Fruit fly (Drosophila melanogaster) whole organism, embryonic: ENCODE results near the gene CG4278.
A peak's percentile ranks its signal among the peaks of the same experiment; 100 is the strongest.

Experiments
- ATbp ChIP-seq: fragments of 200-800 bp; sonication (Bioruptor generic); optimal IDR thresholded peaks from 2 replicates; lab custom pipeline; 2017; ENCODE audit warnings: missing biosample characterization, mild to moderate bottlenecking, missing genetic modification characterization, missing genetic modification reagents
- Asciz ChIP-seq: fragments of 200-800 bp; sonication (Bioruptor generic); optimal IDR thresholded peaks from 2 replicates; lab custom pipeline; 2017; ENCODE audit warnings: missing biosample characterization, mild to moderate bottlenecking, missing genetic modification characterization, missing genetic modification reagents
- CG10366 ChIP-seq: fragments of 200-800 bp; sonication (Bioruptor generic); IDR thresholded peaks from 2 replicates; pipeline ENCODE4 v1.3.6; 2022; ENCODE audit warnings: missing biosample characterization, missing genetic modification characterization
- CG1233 ChIP-seq: fragments of 200-800 bp; sonication (Bioruptor generic); optimal IDR thresholded peaks from 4 replicates; lab custom pipeline; 2018; ENCODE audit warnings: missing biosample characterization, mild to moderate bottlenecking, missing genetic modification characterization
- CG13296 ChIP-seq: fragments of 200-800 bp; sonication (Bioruptor generic); optimal IDR thresholded peaks from 3 replicates; lab custom pipeline; 2018; ENCODE audit warnings: missing biosample characterization, mild to moderate bottlenecking, missing genetic modification characterization
- CG14050 ChIP-seq: fragments of 200-800 bp; sonication (Bioruptor generic); IDR thresholded peaks from 3 replicates; pipeline ENCODE4 v1.3.6; 2022; ENCODE audit warnings: missing biosample characterization, missing genetic modification characterization
- CG17361 ChIP-seq: fragments of 200-800 bp; sonication (Bioruptor generic); IDR thresholded peaks from 3 replicates; pipeline ENCODE4 v1.3.6; 2022; ENCODE audit warnings: missing biosample characterization, missing genetic modification characterization
- CG18599 ChIP-seq: fragments of 200-800 bp; sonication (Bioruptor generic); optimal IDR thresholded peaks from 3 replicates; lab custom pipeline; 2017; ENCODE audit warnings: missing biosample characterization, missing genetic modification characterization, mild to moderate bottlenecking, moderate library complexity, missing genetic modification reagents
- CG2199 ChIP-seq: fragments of 200-800 bp; sonication (Bioruptor generic); IDR thresholded peaks from 3 replicates; pipeline ENCODE4 v1.3.6; 2022; ENCODE audit warnings: missing biosample characterization, missing genetic modification characterization
- CG3065 ChIP-seq: fragments of 200-800 bp; sonication (Bioruptor generic); optimal IDR thresholded peaks from 2 replicates; lab custom pipeline; 2016; ENCODE audit warnings: missing biosample characterization, missing genetic modification characterization
- CG4282 ChIP-seq: fragments of 200-800 bp; sonication (Bioruptor generic); optimal IDR thresholded peaks from 2 replicates; lab custom pipeline; 2016; ENCODE audit warnings: missing biosample characterization, missing genetic modification characterization
- CG4328 ChIP-seq: fragments of 200-800 bp; sonication (Bioruptor generic); optimal IDR thresholded peaks from 3 replicates; lab custom pipeline; 2017; ENCODE audit warnings: missing biosample characterization, missing genetic modification reagents, missing genetic modification characterization
- CG5245 ChIP-seq: fragments of 200-800 bp; sonication (Bioruptor generic); optimal IDR thresholded peaks from 3 replicates; lab custom pipeline; 2016; ENCODE audit warnings: missing biosample characterization, missing genetic modification characterization
- CG5953 ChIP-seq: fragments of 200-800 bp; sonication (Bioruptor generic); IDR thresholded peaks from 2 replicates; pipeline ENCODE4 v1.3.6; 2022; ENCODE audit warnings: missing biosample characterization, missing genetic modification characterization
- CG6683 ChIP-seq: fragments of 200-800 bp; sonication (Bioruptor generic); optimal IDR thresholded peaks from 2 replicates; lab custom pipeline; 2017; ENCODE audit warnings: missing biosample characterization, mild to moderate bottlenecking, missing genetic modification characterization, missing genetic modification reagents
- CG7928 ChIP-seq: fragments of 200-800 bp; sonication (Bioruptor generic); optimal IDR thresholded peaks from 2 replicates; lab custom pipeline; 2017; ENCODE audit warnings: missing biosample characterization, mild to moderate bottlenecking, missing genetic modification characterization
- CG8765 ChIP-seq: fragments of 200-800 bp; sonication (Bioruptor generic); IDR thresholded peaks from 2 replicates; pipeline ENCODE4 v1.3.6; 2022; ENCODE audit warnings: missing biosample characterization, missing genetic modification characterization
- CG9876 ChIP-seq: fragments of 200-800 bp; sonication (Bioruptor generic); optimal IDR thresholded peaks from 2 replicates; lab custom pipeline; 2016; ENCODE audit warnings: missing biosample characterization, missing genetic modification characterization
- CTCF ChIP-seq: fragments of 200-800 bp; sonication (Bioruptor generic); optimal IDR thresholded peaks from 2 replicates; lab custom pipeline; 2017; ENCODE audit warnings: missing biosample characterization, mild to moderate bottlenecking, missing genetic modification characterization, moderate library complexity
- CoRest ChIP-seq: fragments of 200-800 bp; sonication (Bioruptor generic); optimal IDR thresholded peaks from 3 replicates; lab custom pipeline; 2018; ENCODE audit warnings: missing biosample characterization, mild to moderate bottlenecking, missing genetic modification characterization, moderate library complexity
- Deaf1 ChIP-seq: fragments of 200-800 bp; optimal IDR thresholded peaks from 3 replicates; lab custom pipeline; 2019; ENCODE audit warnings: missing biosample characterization, mild to moderate bottlenecking, missing genetic modification characterization, moderate library complexity
- Gug ChIP-seq: fragments of 200-800 bp; sonication (Bioruptor generic); IDR thresholded peaks from 4 replicates; pipeline ENCODE4 v1.3.6; 2022; ENCODE audit warnings: missing biosample characterization, missing genetic modification characterization
- H2.0 ChIP-seq: fragments of 200-800 bp; sonication (Bioruptor generic); IDR thresholded peaks from 2 replicates; pipeline ENCODE4 v1.3.6; 2022; ENCODE audit warnings: missing biosample characterization, missing genetic modification characterization
- HmgD ChIP-seq: fragments of 200-800 bp; sonication (Bioruptor generic); optimal IDR thresholded peaks from 3 replicates; lab custom pipeline; 2016; ENCODE audit warnings: missing biosample characterization, missing genetic modification characterization
- HmgZ ChIP-seq: fragments of 200-800 bp; sonication (Bioruptor generic); optimal IDR thresholded peaks from 2 replicates; lab custom pipeline; 2018; ENCODE audit warnings: missing biosample characterization, mild to moderate bottlenecking, missing genetic modification characterization
- Hmx ChIP-seq: fragments of 200-800 bp; sonication (Bioruptor generic); optimal IDR thresholded peaks from 2 replicates; lab custom pipeline; 2016; ENCODE audit warnings: missing biosample characterization, missing genetic modification characterization
- Hr78 ChIP-seq, 2 experiments: fragments of 200-800 bp in 1 of 2; fragments of >200 bp in 1 of 2; sonication (Bioruptor generic) in 1 of 2; optimal IDR thresholded peaks; 2 replicates each; lab custom pipeline; 2017 to 2019; ENCODE audit warnings: missing biosample characterization in 2 of 2, missing genetic modification characterization in 2 of 2, mild to moderate bottlenecking in 1 of 2, moderate library complexity in 1 of 2
- NC2α ChIP-seq: fragments of 200-800 bp; sonication (Bioruptor generic); optimal IDR thresholded peaks from 2 replicates; lab custom pipeline; 2016; ENCODE audit warnings: missing biosample characterization, missing genetic modification characterization
- Oli ChIP-seq: fragments of 200-800 bp; sonication (Bioruptor generic); optimal IDR thresholded peaks from 2 replicates; lab custom pipeline; 2018; ENCODE audit warnings: missing biosample characterization, mild to moderate bottlenecking, missing genetic modification characterization, moderate library complexity
- Ravus ChIP-seq: fragments of 200-800 bp; sonication (Bioruptor generic); IDR thresholded peaks from 2 replicates; pipeline ENCODE4 v1.3.6; 2022; ENCODE audit warnings: missing biosample characterization, missing genetic modification characterization
- Xbp1 ChIP-seq: fragments of 200-800 bp; sonication (Bioruptor generic); optimal IDR thresholded peaks from 3 replicates; lab custom pipeline; 2016; ENCODE audit warnings: missing biosample characterization, mild to moderate bottlenecking, missing genetic modification characterization
- ab ChIP-seq: fragments of 200-800 bp; sonication (Bioruptor generic); optimal IDR thresholded peaks from 2 replicates; lab custom pipeline; 2016; ENCODE audit warnings: missing biosample characterization, missing genetic modification characterization
- aop ChIP-seq: fragments of 200-800 bp; sonication (Bioruptor generic); IDR thresholded peaks from 2 replicates; pipeline ENCODE4 v1.3.6; 2022; ENCODE audit warnings: missing biosample characterization, missing genetic modification characterization
- ase ChIP-seq: fragments of 200-800 bp; sonication (Bioruptor generic); IDR thresholded peaks from 3 replicates; pipeline ENCODE4 v1.3.6; 2022; ENCODE audit warnings: missing biosample characterization, missing genetic modification characterization
- crc ChIP-seq: fragments of 200-800 bp; sonication (Bioruptor generic); optimal IDR thresholded peaks from 2 replicates; lab custom pipeline; 2016; ENCODE audit warnings: missing biosample characterization, missing genetic modification characterization
- dan ChIP-seq: fragments of 200-800 bp; sonication (Bioruptor generic); IDR thresholded peaks from 2 replicates; pipeline ENCODE4 v1.3.6; 2022; ENCODE audit warnings: missing biosample characterization, missing genetic modification characterization
- dm ChIP-seq: fragments of 200-800 bp; sonication (Bioruptor generic); optimal IDR thresholded peaks from 3 replicates; lab custom pipeline; 2016; ENCODE audit warnings: missing biosample characterization, missing genetic modification characterization
- ewg ChIP-seq: fragments of 200-800 bp; sonication (Bioruptor generic); optimal IDR thresholded peaks from 3 replicates; lab custom pipeline; 2017; ENCODE audit warnings: mild to moderate bottlenecking, missing biosample characterization, missing genetic modification reagents, missing genetic modification characterization
- fd3F ChIP-seq: fragments of 200-800 bp; sonication (Bioruptor generic); optimal IDR thresholded peaks from 2 replicates; lab custom pipeline; 2018; ENCODE audit warnings: missing biosample characterization, mild to moderate bottlenecking, missing genetic modification characterization, moderate library complexity
- fd64A ChIP-seq: fragments of 200-800 bp; sonication (Bioruptor generic); optimal IDR thresholded peaks from 3 replicates; lab custom pipeline; 2018; ENCODE audit warnings: missing biosample characterization, mild to moderate bottlenecking, missing genetic modification characterization
- fru ChIP-seq: fragments of >200 bp; optimal IDR thresholded peaks from 2 replicates; lab custom pipeline; 2017
- gem ChIP-seq: fragments of 200-800 bp; sonication (Bioruptor generic); optimal IDR thresholded peaks from 2 replicates; lab custom pipeline; 2019; ENCODE audit warnings: missing biosample characterization, mild to moderate bottlenecking, missing genetic modification characterization, moderate library complexity
- ham ChIP-seq: fragments of 200-800 bp; sonication (Bioruptor generic); IDR thresholded peaks from 2 replicates; pipeline ENCODE4 v1.3.6; 2022; ENCODE audit warnings: missing biosample characterization, missing genetic modification characterization
- ind ChIP-seq: fragments of 200-800 bp; sonication (Bioruptor generic); optimal IDR thresholded peaks from 3 replicates; lab custom pipeline; 2016; ENCODE audit warnings: missing biosample characterization, missing genetic modification characterization
- knrl ChIP-seq: fragments of 200-800 bp; sonication (Bioruptor generic); IDR thresholded peaks from 3 replicates; pipeline ENCODE4 v1.3.6; 2022; ENCODE audit warnings: missing biosample characterization, missing genetic modification characterization; ENCODE audit not compliant: partially characterized antibody
- nerfin-2 ChIP-seq: fragments of 200-800 bp; sonication (Bioruptor generic); IDR thresholded peaks from 2 replicates; pipeline ENCODE4 v1.3.6; 2022; ENCODE audit warnings: missing biosample characterization, missing genetic modification characterization; ENCODE audit not compliant: partially characterized antibody
- sim ChIP-seq: fragments of 200-800 bp; sonication (Bioruptor generic); IDR thresholded peaks from 2 replicates; pipeline ENCODE4 v1.3.6; 2022; ENCODE audit warnings: missing biosample characterization, missing genetic modification characterization
- sima ChIP-seq: fragments of 200-800 bp; sonication (Bioruptor generic); optimal IDR thresholded peaks from 2 replicates; lab custom pipeline; 2016; ENCODE audit warnings: missing biosample characterization, missing genetic modification characterization
- stwl ChIP-seq: fragments of 200-800 bp; sonication (Bioruptor generic); optimal IDR thresholded peaks from 3 replicates; lab custom pipeline; 2018; ENCODE audit warnings: missing biosample characterization, mild to moderate bottlenecking, missing genetic modification characterization, moderate library complexity
- tx ChIP-seq: fragments of 200-800 bp; sonication (Bioruptor generic); optimal IDR thresholded peaks from 2 replicates; lab custom pipeline; 2016; ENCODE audit warnings: missing biosample characterization, missing genetic modification characterization
- wek ChIP-seq: fragments of 200-800 bp; sonication (Bioruptor generic); optimal IDR thresholded peaks from 3 replicates; lab custom pipeline; 2018; ENCODE audit warnings: missing biosample characterization, mild to moderate bottlenecking, missing genetic modification characterization, moderate library complexity

CG4278 gene

DNA sequence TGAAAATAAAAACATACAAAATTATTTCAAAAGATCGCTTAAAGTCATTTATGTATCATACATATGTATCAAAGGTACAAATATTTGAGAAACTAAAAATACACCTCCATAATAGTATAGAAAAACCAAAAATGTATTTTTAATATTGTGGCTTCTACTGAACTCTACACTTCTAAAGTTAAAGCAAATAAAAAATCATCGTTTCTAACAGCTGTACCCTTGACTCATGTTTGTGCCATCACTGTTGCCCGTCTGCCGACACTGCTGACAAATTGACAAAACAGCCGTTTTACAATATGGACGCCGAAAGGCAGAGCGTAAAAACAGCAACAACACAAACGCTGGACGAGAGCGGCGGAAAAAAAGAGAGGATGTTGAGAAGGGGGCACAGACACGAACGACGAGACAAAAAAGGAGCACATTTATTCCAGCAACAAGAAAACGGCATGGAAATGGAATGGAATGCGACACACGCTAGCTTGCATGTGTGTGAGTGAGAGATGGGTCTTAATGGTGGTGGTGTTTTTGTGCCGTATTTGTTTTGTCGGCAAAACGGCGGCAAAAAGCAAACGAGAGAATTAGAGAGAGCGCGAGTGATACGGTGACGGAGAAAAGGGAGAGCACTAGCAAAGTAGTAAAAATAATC is 40.4 kb upstream of the CG4278 start (continued):
- TF ChIP-seq HmgD (GFP tag; lab: Kevin White, UChicago) (no peak), crc (peak; percentile 69), Xbp1 (GFP tag; lab: Kevin White, UChicago) (peak; percentile 79), wek (GFP tag; lab: Kevin White, UChicago) (no peak), fd64A (GFP tag; lab: Kevin White, UChicago) (peak; percentile 55), CG1233 (peak; percentile 78), Hr78 (GFP tag; optimal IDR thresholded peaks at IDR 0.05; lab: Kevin White, UChicago) (peak in 1 of 2 experiments; percentile 37), CG8765 (GFP tag; lab: Robert Waterston, UW) (no peak), ind (GFP tag; lab: Kevin White, UChicago) (peak; percentile 84), sim (GFP tag; lab: Robert Waterston, UW) (no peak), Gug (GFP tag; lab: Robert Waterston, UW) (peak; percentile 91), stwl (tag; lab: Kevin White, UChicago) (no peak), CTCF (GFP tag; lab: Kevin White, UChicago) (peak; percentile 12), CG2199 (GFP tag; lab: Robert Waterston, UW) (no peak), CG18599 (GFP tag; lab: Kevin White, UChicago) (peak; percentile 87), HmgZ (tag; lab: Kevin White, UChicago) (peak; percentile 59), knrl (no peak), ase (GFP tag; lab: Robert Waterston, UW) (no peak), CG5953 (GFP tag; lab: Robert Waterston, UW) (no peak), gem (tag; lab: Kevin White, UChicago) (peak; percentile 92), fd3F (GFP tag; lab: Kevin White, UChicago) (peak; percentile 76), dm (GFP tag; lab: Kevin White, UChicago) (peak; percentile 69), aop (no peak), CG9876 (GFP tag; lab: Kevin White, UChicago) (peak; percentile 68), CG7928 (peak; percentile 53), CG13296 (GFP tag; lab: Kevin White, UChicago) (peak; percentile 55), CG17361 (GFP tag; lab: Robert Waterston, UW) (no peak), ham (GFP tag; lab: Robert Waterston, UW) (no peak), Hmx (GFP tag; lab: Kevin White, UChicago) (peak; percentile 41), CG14050 (GFP tag; lab: Robert Waterston, UW) (no peak), CG5245 (GFP tag; lab: Kevin White, UChicago) (peak; percentile 51), H2.0 (GFP tag; lab: Robert Waterston, UW) (no peak), CG4328 (GFP tag; lab: Kevin White, UChicago) (peak; percentile 71), dan (GFP tag; lab: Robert Waterston, UW) (no peak), nerfin-2 (GFP tag; lab: Robert Waterston, UW) (no peak), CG6683 (GFP tag; lab: Kevin White, UChicago) (peak; percentile 67), tx (GFP tag; lab: Kevin White, UChicago) (peak; percentile 82), fru (no peak), NC2α (GFP tag; lab: Kevin White, UChicago) (peak; percentile 70), CG3065 (GFP tag; lab: Kevin White, UChicago) (peak; percentile 64), Asciz (GFP tag; lab: Kevin White, UChicago) (peak; percentile 80), CoRest (peak; percentile 80), CG4282 (GFP tag; lab: Kevin White, UChicago) (peak; percentile 58), Oli (tag; lab: Kevin White, UChicago) (peak; percentile 89), CG10366 (GFP tag; lab: Robert Waterston, UW) (no peak), ATbp (peak; percentile 78), ewg (GFP tag; lab: Kevin White, UChicago) (peak; percentile 66), sima (GFP tag; lab: Kevin White, UChicago) (peak; percentile 68), ab (GFP tag; lab: Kevin White, UChicago) (no peak), Ravus (GFP tag; lab: Robert Waterston, UW) (no peak), Deaf1 (tag; lab: Kevin White, UChicago) (peak; percentile 67)
